Fruit fly (Drosophila melanogaster) whole organism, embryonic: Measurements from ENCODE around the gene CG4593.

ENCODE experiments used
- ATbp ChIP-seq: fragments of 200-800 bp; sonication (Bioruptor generic); optimal IDR thresholded peaks from 2 replicates; lab custom pipeline; 2017; ENCODE audit warnings: missing biosample characterization, mild to moderate bottlenecking, missing genetic modification characterization, missing genetic modification reagents
- CG1024 ChIP-seq: fragments of 200-800 bp; sonication (Bioruptor generic); IDR thresholded peaks from 2 replicates; pipeline ENCODE4 v1.3.6; 2022; ENCODE audit warnings: missing biosample characterization, missing genetic modification characterization
- CG10979 ChIP-seq: fragments of 200-800 bp; sonication (Bioruptor generic); optimal IDR thresholded peaks from 2 replicates; lab custom pipeline; 2018; ENCODE audit warnings: missing biosample characterization, mild to moderate bottlenecking, missing genetic modification characterization, moderate library complexity
- CG11696 ChIP-seq: fragments of 200-800 bp; sonication (Bioruptor generic); IDR thresholded peaks from 2 replicates; pipeline ENCODE4 v1.3.6; 2022; ENCODE audit warnings: missing biosample characterization, missing genetic modification characterization
- CG12744 ChIP-seq: fragments of 200-800 bp; sonication (Bioruptor generic); optimal IDR thresholded peaks from 2 replicates; lab custom pipeline; 2016; ENCODE audit warnings: missing biosample characterization, missing genetic modification characterization
- CG14710 ChIP-seq: fragments of 200-800 bp; sonication (Bioruptor generic); optimal IDR thresholded peaks from 3 replicates; lab custom pipeline; 2019; ENCODE audit warnings: missing biosample characterization, mild to moderate bottlenecking, missing genetic modification characterization, moderate library complexity
- CG15269 ChIP-seq: fragments of 200-800 bp; sonication (Bioruptor generic); optimal IDR thresholded peaks from 2 replicates; lab custom pipeline; 2018; ENCODE audit warnings: missing biosample characterization, mild to moderate bottlenecking, missing genetic modification characterization, moderate library complexity
- CG16779 ChIP-seq: fragments of 200-800 bp; sonication (Bioruptor generic); IDR thresholded peaks from 2 replicates; pipeline ENCODE4 v1.3.6; 2022; ENCODE audit warnings: missing biosample characterization, missing genetic modification characterization
- CG2120 ChIP-seq: fragments of 200-800 bp; sonication (Bioruptor generic); optimal IDR thresholded peaks from 3 replicates; lab custom pipeline; 2016; ENCODE audit warnings: missing biosample characterization, missing genetic modification characterization
- CG2129 ChIP-seq: fragments of 200-800 bp; sonication (Bioruptor generic); IDR thresholded peaks from 2 replicates; pipeline ENCODE4 v1.3.6; 2022; ENCODE audit warnings: missing biosample characterization, missing genetic modification characterization; ENCODE audit not compliant: partially characterized antibody
- CG30403 ChIP-seq: fragments of 200-800 bp; sonication (Bioruptor generic); optimal IDR thresholded peaks from 3 replicates; lab custom pipeline; 2016; ENCODE audit warnings: missing biosample characterization, missing genetic modification characterization
- CG3065 ChIP-seq: fragments of 200-800 bp; sonication (Bioruptor generic); optimal IDR thresholded peaks from 2 replicates; lab custom pipeline; 2016; ENCODE audit warnings: missing biosample characterization, missing genetic modification characterization
- CG33213 ChIP-seq: fragments of 200-800 bp; sonication (Bioruptor generic); optimal IDR thresholded peaks from 3 replicates; lab custom pipeline; 2016; ENCODE audit warnings: missing biosample characterization, missing genetic modification characterization
- CG4282 ChIP-seq: fragments of 200-800 bp; sonication (Bioruptor generic); optimal IDR thresholded peaks from 2 replicates; lab custom pipeline; 2016; ENCODE audit warnings: missing biosample characterization, missing genetic modification characterization
- CG4707 ChIP-seq: fragments of 200-800 bp; sonication (Bioruptor generic); optimal IDR thresholded peaks from 2 replicates; lab custom pipeline; 2018; ENCODE audit warnings: missing biosample characterization, mild to moderate bottlenecking, missing genetic modification characterization, moderate library complexity
- CG6689 ChIP-seq: fragments of 200-800 bp; sonication (Bioruptor generic); IDR thresholded peaks from 2 replicates; pipeline ENCODE4 v1.3.6; 2022; ENCODE audit warnings: missing biosample characterization, missing genetic modification characterization
- CG6765 ChIP-seq: fragments of 200-800 bp; sonication (Bioruptor generic); optimal IDR thresholded peaks from 3 replicates; lab custom pipeline; 2017; ENCODE audit warnings: missing biosample characterization, mild to moderate bottlenecking, missing genetic modification characterization
- CrebB ChIP-seq: fragments of 200-800 bp; sonication (Bioruptor generic); optimal IDR thresholded peaks from 3 replicates; lab custom pipeline; 2018; ENCODE audit warnings: missing biosample characterization, mild to moderate bottlenecking, missing genetic modification characterization
- Dad ChIP-seq: fragments of 200-800 bp; sonication (Bioruptor generic); optimal IDR thresholded peaks from 3 replicates; lab custom pipeline; 2016; ENCODE audit warnings: missing biosample characterization, missing genetic modification characterization
- Doc2 ChIP-seq: fragments of 200-800 bp; sonication (Bioruptor generic); IDR thresholded peaks from 2 replicates; pipeline ENCODE4 v1.3.6; 2022; ENCODE audit warnings: missing biosample characterization, missing genetic modification characterization
- HmgZ ChIP-seq: fragments of 200-800 bp; sonication (Bioruptor generic); optimal IDR thresholded peaks from 2 replicates; lab custom pipeline; 2018; ENCODE audit warnings: missing biosample characterization, mild to moderate bottlenecking, missing genetic modification characterization
- MESR4 ChIP-seq: fragments of 200-800 bp; sonication (Bioruptor generic); optimal IDR thresholded peaks from 2 replicates; lab custom pipeline; 2018; ENCODE audit warnings: missing biosample characterization, mild to moderate bottlenecking, missing genetic modification characterization, moderate library complexity
- Max ChIP-seq: fragments of 200-800 bp; sonication (Bioruptor generic); optimal IDR thresholded peaks from 2 replicates; lab custom pipeline; 2016; ENCODE audit warnings: missing biosample characterization, mild to moderate bottlenecking, missing genetic modification characterization
- Myb ChIP-seq: fragments of 200-800 bp; sonication (Bioruptor generic); optimal IDR thresholded peaks from 2 replicates; lab custom pipeline; 2016; ENCODE audit warnings: missing biosample characterization, missing genetic modification characterization
- NfI ChIP-seq: fragments of 200-800 bp; sonication (Bioruptor generic); optimal IDR thresholded peaks from 3 replicates; lab custom pipeline; 2018; ENCODE audit warnings: missing biosample characterization, mild to moderate bottlenecking, missing genetic modification characterization, moderate library complexity
- Ptx1 ChIP-seq: fragments of 200-800 bp; sonication (Bioruptor generic); IDR thresholded peaks from 2 replicates; pipeline ENCODE4 v1.3.6; 2022; ENCODE audit warnings: missing biosample characterization, missing genetic modification characterization
- Scr ChIP-seq: fragments of 200-800 bp; sonication (Bioruptor generic); IDR thresholded peaks from 2 replicates; pipeline ENCODE4 v1.3.6; 2022; ENCODE audit warnings: missing biosample characterization, missing genetic modification characterization; ENCODE audit not compliant: partially characterized antibody
- Side ChIP-seq: fragments of 200-800 bp; sonication (Bioruptor generic); optimal IDR thresholded peaks from 2 replicates; lab custom pipeline; 2016; ENCODE audit warnings: missing biosample characterization, missing genetic modification characterization
- Spps ChIP-seq: fragments of 200-800 bp; sonication (Bioruptor generic); optimal IDR thresholded peaks from 2 replicates; lab custom pipeline; 2018; ENCODE audit warnings: missing biosample characterization, mild to moderate bottlenecking, missing genetic modification characterization
- TFAM ChIP-seq: fragments of 200-800 bp; sonication (Bioruptor generic); optimal IDR thresholded peaks from 2 replicates; lab custom pipeline; 2017; ENCODE audit warnings: missing biosample characterization, missing genetic modification characterization, inconsistent platforms
- ab ChIP-seq: fragments of 200-800 bp; sonication (Bioruptor generic); optimal IDR thresholded peaks from 2 replicates; lab custom pipeline; 2016; ENCODE audit warnings: missing biosample characterization, missing genetic modification characterization
- al ChIP-seq: fragments of 200-800 bp; sonication (Bioruptor generic); IDR thresholded peaks from 2 replicates; pipeline ENCODE4 v1.3.6; 2022; ENCODE audit warnings: missing biosample characterization, missing genetic modification characterization
- az2 ChIP-seq: fragments of 200-800 bp; sonication (Bioruptor generic); optimal IDR thresholded peaks from 3 replicates; lab custom pipeline; 2016; ENCODE audit warnings: missing biosample characterization, missing genetic modification characterization
- chn ChIP-seq: fragments of 200-800 bp; sonication (Bioruptor generic); optimal IDR thresholded peaks from 2 replicates; lab custom pipeline; 2016; ENCODE audit warnings: missing biosample characterization, missing genetic modification characterization
- dmrt11E ChIP-seq: fragments of 200-800 bp; sonication (Bioruptor generic); optimal IDR thresholded peaks from 3 replicates; lab custom pipeline; 2018; ENCODE audit warnings: missing biosample characterization, mild to moderate bottlenecking, missing genetic modification characterization, moderate library complexity
- dmrt99B ChIP-seq: fragments of 200-800 bp; sonication (Bioruptor generic); optimal IDR thresholded peaks from 2 replicates; lab custom pipeline; 2018; ENCODE audit warnings: missing biosample characterization, mild to moderate bottlenecking, missing genetic modification characterization, moderate library complexity
- dysf ChIP-seq: fragments of 200-800 bp; sonication (Bioruptor generic); IDR thresholded peaks from 3 replicates; pipeline ENCODE4 v1.3.6; 2022; ENCODE audit warnings: missing biosample characterization, missing genetic modification characterization
- ems ChIP-seq: fragments of 200-800 bp; sonication (Bioruptor generic); optimal IDR thresholded peaks from 3 replicates; lab custom pipeline; 2016; ENCODE audit warnings: missing biosample characterization, missing genetic modification characterization
- gce ChIP-seq: fragments of 200-800 bp; sonication (Bioruptor generic); IDR thresholded peaks from 3 replicates; pipeline ENCODE4 v1.3.6; 2022; ENCODE audit warnings: missing biosample characterization, missing genetic modification characterization
- grau ChIP-seq: fragments of 200-800 bp; optimal IDR thresholded peaks from 3 replicates; lab custom pipeline; 2019; ENCODE audit warnings: missing biosample characterization, mild to moderate bottlenecking, missing genetic modification characterization, moderate library complexity
- inv ChIP-seq: fragments of 200-800 bp; sonication (Bioruptor generic); IDR thresholded peaks from 2 replicates; pipeline ENCODE4 v1.3.6; 2022; ENCODE audit warnings: missing biosample characterization, missing genetic modification characterization; ENCODE audit not compliant: partially characterized antibody
- nerfin-2 ChIP-seq: fragments of 200-800 bp; sonication (Bioruptor generic); IDR thresholded peaks from 2 replicates; pipeline ENCODE4 v1.3.6; 2022; ENCODE audit warnings: missing biosample characterization, missing genetic modification characterization; ENCODE audit not compliant: partially characterized antibody
- nmo ChIP-seq: fragments of 200-800 bp; sonication (Bioruptor generic); optimal IDR thresholded peaks from 2 replicates; lab custom pipeline; 2018; ENCODE audit warnings: missing biosample characterization, mild to moderate bottlenecking, missing genetic modification characterization, moderate library complexity
- rib ChIP-seq: fragments of 200-800 bp; sonication (Bioruptor generic); IDR thresholded peaks from 2 replicates; pipeline ENCODE4 v1.3.6; 2022; ENCODE audit warnings: missing biosample characterization, missing genetic modification characterization
- row ChIP-seq: fragments of 200-800 bp; sonication (Bioruptor generic); IDR thresholded peaks from 3 replicates; pipeline ENCODE4 v1.3.6; 2022; ENCODE audit warnings: missing biosample characterization, missing genetic modification characterization
- sens ChIP-seq: fragments of 200-800 bp; sonication (Bioruptor generic); peaks from one replicate; lab custom pipeline; 2016; ENCODE audit warnings: missing biosample characterization, missing genetic modification characterization
- seq ChIP-seq: fragments of 200-800 bp; sonication (Bioruptor generic); IDR thresholded peaks from 2 replicates; pipeline ENCODE4 v1.3.6; 2022; ENCODE audit warnings: missing biosample characterization, missing genetic modification characterization
- slbo ChIP-seq: fragments of 200-800 bp; sonication (Bioruptor generic); IDR thresholded peaks from 2 replicates; pipeline ENCODE4 v1.3.6; 2022; ENCODE audit warnings: missing biosample characterization, missing genetic modification characterization
- slp2 ChIP-seq: fragments of 200-800 bp; sonication (Bioruptor generic); optimal IDR thresholded peaks from 2 replicates; lab custom pipeline; 2016; ENCODE audit warnings: missing biosample characterization, missing genetic modification characterization
- sug ChIP-seq: fragments of 200-800 bp; optimal IDR thresholded peaks from 2 replicates; lab custom pipeline; 2019; ENCODE audit warnings: missing biosample characterization, mild to moderate bottlenecking, missing genetic modification characterization, moderate library complexity
- ttk ChIP-seq: fragments of 200-800 bp; sonication (Bioruptor generic); IDR thresholded peaks from 2 replicates; pipeline ENCODE4 v2.1.2; 2022; ENCODE audit warnings: missing biosample characterization, missing genetic modification characterization
- tup ChIP-seq: fragments of 200-800 bp; sonication (Bioruptor generic); optimal IDR thresholded peaks from 2 replicates; lab custom pipeline; 2016; ENCODE audit warnings: missing biosample characterization, mild to moderate bottlenecking, missing genetic modification characterization, moderate library complexity

Gene CG4593

DNA sequence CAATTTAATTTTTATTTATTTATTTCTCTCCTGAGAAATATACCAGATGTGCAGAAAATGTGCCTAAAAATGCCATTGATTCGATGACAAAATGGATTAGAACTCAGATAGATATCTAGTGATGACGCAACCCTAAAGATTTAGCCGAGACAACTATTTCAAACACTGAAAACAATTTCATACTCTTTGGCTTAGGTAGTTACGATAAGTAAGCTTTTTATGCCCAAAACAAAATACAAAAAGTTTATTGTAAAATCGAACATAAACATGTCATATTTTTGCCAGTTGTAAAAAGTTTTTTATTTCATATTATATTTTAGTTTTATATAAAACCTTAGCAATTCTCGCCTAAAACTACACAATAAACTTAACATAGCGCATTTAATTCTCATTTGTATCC, 40.3 kb upstream of the CG4593 start, which contains the start of gene CG3040 (continued):
- TF ChIP-seq ems (GFP tag; lab: Kevin White, UChicago) (no peak), Doc2 (GFP tag; lab: Robert Waterston, UW) (no peak), az2 (GFP tag; lab: Kevin White, UChicago) (peak; percentile 1), CG11696 (GFP tag; lab: Robert Waterston, UW) (no peak), slp2 (GFP tag; lab: Kevin White, UChicago) (peak; percentile 11), CG12744 (GFP tag; lab: Kevin White, UChicago) (no peak), CG2129 (GFP tag; lab: Robert Waterston, UW) (no peak), CG1024 (no peak), NfI (GFP tag; lab: Kevin White, UChicago) (peak; percentile 28), CG30403 (peak; percentile 56), CG16779 (no peak), Max (no peak), dysf (peak; percentile 28; the same call in 1 of the 3 replicates), dmrt11E (tag; lab: Kevin White, UChicago) (no peak), CG4282 (GFP tag; lab: Kevin White, UChicago) (no peak), TFAM (GFP tag; lab: Kevin White, UChicago) (no peak), rib (GFP tag; lab: Robert Waterston, UW) (no peak), Spps (no peak), CG6765 (no peak), slbo (GFP tag; lab: Robert Waterston, UW) (peak; percentile 78), Dad (GFP tag; lab: Kevin White, UChicago) (no peak), al (GFP tag; lab: Robert Waterston, UW) (0 out of 2 replicates have a peak, but pooled peaks have one; percentile 25), row (peak; percentile 74), ATbp (no peak), Ptx1 (GFP tag; lab: Robert Waterston, UW) (peak; percentile 36; the same call in 1 of the 2 replicates), gce (GFP tag; lab: Robert Waterston, UW) (0 out of 3 replicates have a peak, but pooled peaks have one; percentile 16), CG14710 (tag; lab: Kevin White, UChicago) (peak; percentile 59), CG4707 (GFP tag; lab: Kevin White, UChicago) (no peak), grau (peak; percentile 56), CG3065 (GFP tag; lab: Kevin White, UChicago) (peak; percentile 2), Scr (GFP tag; lab: Robert Waterston, UW) (no peak), ttk (0 out of 2 replicates have a peak, but pooled peaks have one; percentile 13), dmrt99B (tag; lab: Kevin White, UChicago) (peak; percentile 37), nmo (GFP tag; lab: Kevin White, UChicago) (peak; percentile 41)

DNA sequence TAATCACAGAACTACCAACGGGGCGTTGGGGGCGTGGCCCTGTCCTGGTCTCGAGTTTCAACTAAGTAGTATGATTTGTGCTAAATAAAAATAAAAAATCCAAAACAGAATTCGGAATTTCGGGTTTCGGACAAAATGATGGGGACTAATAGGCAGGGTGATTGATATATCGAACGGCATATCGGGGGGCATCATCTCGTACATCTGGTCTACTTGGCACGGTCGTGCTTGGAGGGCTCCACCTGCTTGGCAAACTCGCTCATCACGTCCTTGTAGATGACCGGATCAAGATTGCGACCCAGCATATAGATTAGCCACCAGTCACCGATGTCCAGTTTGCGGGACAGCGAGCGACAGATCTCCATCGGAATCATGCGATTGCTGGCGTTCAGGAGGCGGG, 39.5 kb upstream of the CG4593 start:
- TF ChIP-seq HmgZ (tag; lab: Kevin White, UChicago), result no peak
- peak; percentile 54 for TF ChIP-seq sens (GFP tag; lab: Kevin White, UChicago)

DNA sequence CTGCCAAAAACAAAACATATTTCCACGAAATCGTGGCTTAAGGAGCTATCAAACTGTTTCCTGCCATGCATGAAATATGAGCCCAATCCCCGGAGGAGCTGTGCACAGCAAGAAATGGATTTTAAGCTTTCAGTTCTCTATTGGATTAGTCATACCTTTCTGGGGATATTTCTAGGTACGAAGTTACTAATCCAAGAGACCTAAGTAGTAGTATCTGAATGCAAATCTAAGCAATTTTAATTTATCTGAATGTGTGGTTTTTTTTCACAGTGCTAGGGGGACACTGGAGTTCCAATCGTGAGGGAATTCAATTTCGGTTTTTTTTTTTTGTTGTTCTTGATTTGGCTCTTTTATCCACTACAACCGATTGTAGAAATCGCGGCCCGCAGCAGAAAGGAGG, 37.3 kb upstream of the CG4593 start:
- TF ChIP-seq CG10979 (no peak), chn (GFP tag; lab: Kevin White, UChicago) (no peak), CG33213 (no peak), tup (no peak), CG15269 (tag; lab: Kevin White, UChicago) (no peak), MESR4 (no peak), CG6689 (peak; percentile 21; the same call in 1 of the 2 replicates), inv (no peak), CG2120 (GFP tag; lab: Kevin White, UChicago) (no peak), ab (GFP tag; lab: Kevin White, UChicago) (no peak), seq (GFP tag; lab: Robert Waterston, UW) (no peak), Side (GFP tag; lab: Kevin White, UChicago) (no peak), Myb (GFP tag; lab: Kevin White, UChicago) (no peak), nerfin-2 (GFP tag; lab: Robert Waterston, UW) (no peak), CrebB (no peak), sug (tag; lab: Kevin White, UChicago) (no peak)
